Worm (Caenorhabditis elegans): ENCODE data around the gene F09F9.3.

Gene F09F9.3

ce11 chrX:4142202-4142601 is 21.4 kb upstream of the F09F9.3 start (continued):
- TF ChIP-seq hrde-1 (tag; optimal IDR thresholded peaks at IDR 0.05; ENCODE audit: borderline replicate concordance) (no peak), egrh-3 (GFP tag; IDR thresholded peaks at IDR 0.05) (no peak), ztf-28 (GFP tag; IDR thresholded peaks at IDR 0.05) (no peak), snpc-1.3 (tag; optimal IDR thresholded peaks at IDR 0.05; ENCODE audit: insufficient read depth) (no peak), dpff-1 (tag; optimal IDR thresholded peaks at IDR 0.05) (no peak), him-1 (tag; optimal IDR thresholded peaks at IDR 0.05) (no peak), hlh-26 (GFP tag; conservative IDR thresholded peaks at IDR 0.05) (no peak), ceh-100 (GFP tag; IDR thresholded peaks at IDR 0.05) (no peak), zfh-2 (GFP tag; conservative IDR thresholded peaks at IDR 0.05) (peak; percentile 83), snpc-4 (GFP tag; optimal IDR thresholded peaks at IDR 0.05) (no peak), snpc-4 (tag; optimal IDR thresholded peaks at IDR 0.05) (peak in 2 of 4 experiments; percentile 49 to 57), sdz-38 (tag; optimal IDR thresholded peaks at IDR 0.05) (no peak), attf-6 (GFP tag; IDR thresholded peaks at IDR 0.05) (no peak), ceh-27 (GFP tag; optimal IDR thresholded peaks at IDR 0.05) (peak; percentile 47), F49E8.2 (tag; optimal IDR thresholded peaks at IDR 0.05; ENCODE audit: insufficient read depth) (no peak), hlh-12 (tag; optimal IDR thresholded peaks at IDR 0.05) (no peak), somi-1 (GFP tag; optimal IDR thresholded peaks at IDR 0.05) (peak; percentile 92), C06A6.2 (GFP tag; conservative IDR thresholded peaks at IDR 0.05) (peak; percentile 79), hsf-1 (GFP tag; IDR thresholded peaks at IDR 0.05) (0 out of 2 replicates have a peak, but pooled peaks have one; percentile 23), F57C9.4 (tag; optimal IDR thresholded peaks at IDR 0.05) (no peak), ets-4 (GFP tag; optimal IDR thresholded peaks at IDR 0.05) (peak; percentile 38), nhr-80 (tag; optimal IDR thresholded peaks at IDR 0.05) (peak; percentile 52), atf-7 (tag; optimal IDR thresholded peaks at IDR 0.05) (peak; percentile 64), dpl-1 (GFP tag; optimal IDR thresholded peaks at IDR 0.05) (no peak), lin-35 (GFP tag; optimal IDR thresholded peaks at IDR 0.05) (peak in 1 of 3 experiments; percentile 39), ztf-22 (GFP tag; optimal IDR thresholded peaks at IDR 0.05) (peak; percentile 85), rec-8 (tag; optimal IDR thresholded peaks at IDR 0.05) (no peak), let-607 (tag; optimal IDR thresholded peaks at IDR 0.05) (peak; percentile 41 to 50), T07F8.4 (tag; optimal IDR thresholded peaks at IDR 0.05) (no peak), tbx-9 (tag; optimal IDR thresholded peaks at IDR 0.05; ENCODE audit: borderline replicate concordance) (no peak), pbrm-1 (GFP tag; IDR thresholded peaks at IDR 0.05) (peak; percentile 65; the same call in 1 of the 2 replicates), bed-1 (GFP tag; IDR thresholded peaks at IDR 0.05) (no peak), tlf-1 (GFP tag; optimal IDR thresholded peaks at IDR 0.05) (peak; percentile 50), nfyb-1 (GFP tag; IDR thresholded peaks at IDR 0.05) (peak; percentile 81), fkh-3 (tag; optimal IDR thresholded peaks at IDR 0.05) (no peak), lin-26 (GFP tag; IDR thresholded peaks at IDR 0.05) (peak; percentile 51; the same call in 1 of the 2 replicates), B0336.3 (GFP tag; IDR thresholded peaks at IDR 0.05) (peak; percentile 82), B0019.2 (GFP tag; conservative IDR thresholded peaks at IDR 0.05) (no peak), nhr-120 (GFP tag; IDR thresholded peaks at IDR 0.05) (no peak), madf-3 (GFP tag; IDR thresholded peaks at IDR 0.05) (0 out of 2 replicates have a peak, but pooled peaks have one; percentile 15), attf-5 (GFP tag; optimal IDR thresholded peaks at IDR 0.05) (peak; percentile 71), gei-17 (GFP tag; optimal IDR thresholded peaks at IDR 0.05) (peak; percentile 52), athp-1 (tag; optimal IDR thresholded peaks at IDR 0.05) (no peak), mes-4 (tag; optimal IDR thresholded peaks at IDR 0.05) (no peak), rcor-1 (GFP tag; IDR thresholded peaks at IDR 0.05) (no peak), F10E7.11 (tag; optimal IDR thresholded peaks at IDR 0.05) (no peak), mel-28 (tag; optimal IDR thresholded peaks at IDR 0.05; ENCODE audit: borderline replicate concordance) (peak; percentile 1), B0261.1 (tag; optimal IDR thresholded peaks at IDR 0.05) (no peak)
